Worm (Caenorhabditis elegans): Measurements from ENCODE around the gene ran-5.
A peak's percentile ranks its signal among the peaks of the same experiment; 100 is the strongest.

ran-5 gene

ce11 chrII:6047639-6048159 is at the start of gene ran-5, which contains the start of gene R12C12.6 (continued):
- TF ChIP-seq unc-62 (GFP tag; optimal IDR thresholded peaks at IDR 0.05 in 1 of 2) (peak in 1 of 2 experiments; percentile 42), unc-62 (tag; optimal IDR thresholded peaks at IDR 0.05) (no peak), madf-5 (GFP tag; IDR thresholded peaks at IDR 0.05) (no peak), zip-11 (GFP tag; IDR thresholded peaks at IDR 0.05) (no peak), nhr-111 (GFP tag; optimal IDR thresholded peaks at IDR 0.05) (no peak), ZK546.5 (tag; optimal IDR thresholded peaks at IDR 0.05) (no peak), daf-16 (GFP tag; optimal IDR thresholded peaks at IDR 0.05) (peak in 1 of 2 experiments; percentile 46), daf-16 (tag; optimal IDR thresholded peaks at IDR 0.05) (peak; percentile 68), unc-39 (tag; optimal IDR thresholded peaks at IDR 0.05) (no peak), ztf-7 (tag; optimal IDR thresholded peaks at IDR 0.05) (peak; percentile 75), aha-1 (tag) (no peak), Y75B8A.6 (GFP tag; IDR thresholded peaks at IDR 0.05) (no peak), zag-1 (tag; optimal IDR thresholded peaks at IDR 0.05) (no peak), hif-1 (tag; optimal IDR thresholded peaks at IDR 0.05) (no peak), fos-1 (tag; optimal IDR thresholded peaks at IDR 0.05) (no peak), F37D6.2 (tag; optimal IDR thresholded peaks at IDR 0.05) (peak; percentile 56), lin-13 (GFP tag; optimal IDR thresholded peaks at IDR 0.05) (peak; percentile 16), T20F7.1 (GFP tag; optimal IDR thresholded peaks at IDR 0.05) (peak; percentile 79), saeg-2 (GFP tag; IDR thresholded peaks at IDR 0.05) (0 out of 2 replicates have a peak, but pooled peaks have one; percentile 12), lim-7 (GFP tag; IDR thresholded peaks at IDR 0.05) (no peak), hlh-30 (tag; optimal IDR thresholded peaks at IDR 0.05; ENCODE audit: insufficient read depth) (peak; percentile 71), lin-29 (GFP tag; IDR thresholded peaks at IDR 0.05) (0 out of 2 replicates have a peak, but pooled peaks have one; percentile 34), lsy-2 (tag; optimal IDR thresholded peaks at IDR 0.05) (peak in 1 of 2 experiments; percentile 92), spr-1 (tag; optimal IDR thresholded peaks at IDR 0.05) (peak; percentile 74), ama-1 (optimal IDR thresholded peaks at IDR 0.05) (no peak), F44E2.7 (GFP tag; IDR thresholded peaks at IDR 0.05) (no peak), mep-1 (tag; optimal IDR thresholded peaks at IDR 0.05) (peak; percentile 87), T26A8.4 (GFP tag; IDR thresholded peaks at IDR 0.05) (peak; percentile 81), zfp-2 (tag; optimal IDR thresholded peaks at IDR 0.05) (peak; percentile 13), nhr-77 (tag; optimal IDR thresholded peaks at IDR 0.05) (peak; percentile 32), spr-3 (GFP tag; optimal IDR thresholded peaks at IDR 0.05) (peak; percentile 40), rbr-2 (tag; optimal IDR thresholded peaks at IDR 0.05) (peak; percentile 86), mes-2 (tag; optimal IDR thresholded peaks at IDR 0.05; ENCODE audit: poor library complexity, severe bottlenecking) (peak; percentile 94), nhr-48 (tag; optimal IDR thresholded peaks at IDR 0.05) (peak; percentile 81), skn-1 (tag; optimal IDR thresholded peaks at IDR 0.05) (no peak), egl-27 (tag; optimal IDR thresholded peaks at IDR 0.05) (no peak), zfp-3 (GFP tag; conservative IDR thresholded peaks at IDR 0.05) (no peak), daf-19 (GFP tag; conservative IDR thresholded peaks at IDR 0.05) (no peak), cey-2 (tag; optimal IDR thresholded peaks at IDR 0.05; ENCODE audit: borderline replicate concordance, insufficient read depth) (no peak), zip-2 (tag; optimal IDR thresholded peaks at IDR 0.05) (peak; percentile 9)

- TF ChIP-seq unc-62 (GFP tag; optimal IDR thresholded peaks at IDR 0.05 in 1 of 2): no peak
- no peak for TF ChIP-seq unc-62 (tag; optimal IDR thresholded peaks at IDR 0.05)
- TF ChIP-seq rbr-2 (tag; optimal IDR thresholded peaks at IDR 0.05): no peak
- no peak for TF ChIP-seq sdz-12 (GFP tag; optimal IDR thresholded peaks at IDR 0.05)
These were observed 47.8 kb upstream of the ran-5 start, which contains the start of gene ins-6 for ce11 chrII:6000136-6000535. Gene ins-6, plus strand, starts transcription at chrII:6000436.
